Worm (Caenorhabditis elegans) whole organism, early embryonic: ENCODE data around the gene ZK673.4.

ENCODE experiments used
- F13C5.2 ChIP-seq: sonication (generic microtip); optimal IDR thresholded peaks from 2 replicates; lab custom pipeline; 2017; ENCODE audit warnings: mild to moderate bottlenecking, missing genetic modification characterization, inconsistent platforms, missing compliant biosample characterization
- ama-1 ChIP-seq: fragments of 150-350 bp; optimal IDR thresholded peaks from 2 replicates; lab custom pipeline; 2014
- ceh-13 ChIP-seq: fragments of 200-800 bp; sonication (Bioruptor generic); optimal IDR thresholded peaks from 2 replicates; lab custom pipeline; 2018; ENCODE audit warnings: mild to moderate bottlenecking, missing genetic modification characterization, missing compliant biosample characterization
- ceh-36 ChIP-seq: sonication (generic microtip); optimal IDR thresholded peaks from 2 replicates; lab custom pipeline; 2016; ENCODE audit warnings: missing genetic modification characterization, inconsistent platforms, missing compliant biosample characterization
- ets-7 ChIP-seq: sonication (generic microtip); optimal IDR thresholded peaks from 2 replicates; lab custom pipeline; 2016; ENCODE audit warnings: missing genotype, missing genetic modification characterization, missing compliant biosample characterization
- flt-1 ChIP-seq: fragments of 200-800 bp; sonication (Bioruptor generic); IDR thresholded peaks from 2 replicates; pipeline ENCODE4 v1.3.6; 2022; ENCODE audit warnings: missing genetic modification characterization, missing compliant biosample characterization
- hmg-4 ChIP-seq: fragments of 200-800 bp; sonication (Bioruptor generic); optimal IDR thresholded peaks from 2 replicates; lab custom pipeline; 2018; ENCODE audit warnings: mild to moderate bottlenecking, missing genetic modification characterization, missing compliant biosample characterization
- pes-1 ChIP-seq: fragments of 200-800 bp; sonication (Bioruptor generic); IDR thresholded peaks from 2 replicates; pipeline ENCODE4 v1.3.6; 2022; ENCODE audit warnings: missing genetic modification reagents, missing genetic modification characterization, missing compliant biosample characterization
- scrt-1 ChIP-seq: fragments of 200-800 bp; sonication (Bioruptor generic); IDR thresholded peaks from 2 replicates; pipeline ENCODE4 v1.3.6; 2022; ENCODE audit warnings: missing genetic modification characterization, missing compliant biosample characterization
- tbx-11 ChIP-seq: fragments of 200-800 bp; sonication (Bioruptor generic); IDR thresholded peaks from 2 replicates; pipeline ENCODE4 v1.3.6; 2022; ENCODE audit warnings: missing genetic modification characterization, missing compliant biosample characterization

DNA sequence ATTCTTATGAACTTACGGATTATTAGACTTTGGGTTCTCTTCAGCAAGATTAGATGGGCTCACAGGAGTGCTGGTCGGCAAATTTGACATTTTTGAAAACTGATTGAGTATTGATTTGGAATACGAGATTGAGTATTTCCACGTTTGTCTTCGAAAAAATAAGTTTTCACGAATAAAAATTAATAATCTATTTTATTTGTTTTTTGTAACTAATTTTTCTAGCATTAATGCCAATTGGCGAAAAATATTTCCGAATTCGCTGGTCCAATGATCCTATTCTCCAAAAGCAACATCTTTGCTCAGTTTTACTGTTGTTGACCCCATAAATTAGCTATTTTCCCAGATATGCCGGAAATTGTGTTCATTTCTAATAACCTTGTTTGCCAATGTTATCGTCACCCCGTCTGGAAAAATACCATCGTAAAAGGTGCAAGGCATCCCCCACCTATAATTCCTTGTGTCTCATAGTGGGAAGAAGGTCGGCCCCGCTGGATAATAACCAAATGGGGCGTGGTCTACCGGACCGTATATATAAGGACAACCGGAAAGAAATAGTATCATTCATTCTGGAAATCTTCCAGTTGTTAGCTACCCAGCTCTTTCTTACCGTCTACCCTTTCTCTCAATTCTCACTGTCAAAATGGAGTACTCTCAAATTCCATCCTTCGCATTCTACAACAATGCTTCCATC lies 11.7 kb downstream of the ZK673.4 start, which contains the start of the genes ZK673.6 and sdz-37:
- TF ChIP-seq ama-1 (lab: Kevin White, UChicago) (no peak), scrt-1 (no peak), tbx-11 (GFP tag; lab: Robert Waterston, UW) (no peak), flt-1 (GFP tag; lab: Robert Waterston, UW) (no peak), F13C5.2 (tag; lab: Kevin White, UChicago) (no peak), ets-7 (no peak), pes-1 (GFP tag; lab: Robert Waterston, UW) (no peak), ceh-13 (GFP tag; lab: Kevin White, UChicago) (no peak), ceh-36 (tag; lab: Kevin White, UChicago) (no peak), hmg-4 (GFP tag; lab: Kevin White, UChicago) (no peak)
